Fruit fly (Drosophila melanogaster) whole organism, embryonic: ENCODE measurements around the gene CG33124.
A peak's percentile ranks its signal among the peaks of the same experiment; 100 is the strongest.

Experiments
- Bteb2 ChIP-seq: fragments of 200-800 bp; sonication (Bioruptor generic); optimal IDR thresholded peaks from 2 replicates; lab custom pipeline; 2016; ENCODE audit warnings: missing biosample characterization, missing genetic modification characterization
- CG10321 ChIP-seq: fragments of 200-800 bp; sonication (Bioruptor generic); IDR thresholded peaks from 2 replicates; pipeline ENCODE4 v1.3.6; 2022; ENCODE audit warnings: missing biosample characterization, missing genetic modification characterization
- CG10462 ChIP-seq: fragments of 200-800 bp; sonication (Bioruptor generic); optimal IDR thresholded peaks from 2 replicates; lab custom pipeline; 2016; ENCODE audit warnings: missing biosample characterization, missing genetic modification characterization
- CG11247 ChIP-seq: fragments of 200-800 bp; sonication (Bioruptor generic); IDR thresholded peaks from 2 replicates; pipeline ENCODE4 v1.3.6; 2022; ENCODE audit warnings: missing biosample characterization, missing genetic modification characterization
- CG11560 ChIP-seq: fragments of 200-800 bp; sonication (Bioruptor generic); IDR thresholded peaks from 3 replicates; pipeline ENCODE4 v1.3.6; 2022; ENCODE audit warnings: missing biosample characterization, missing genetic modification characterization
- CG13123 ChIP-seq: fragments of 200-800 bp; sonication (Bioruptor generic); optimal IDR thresholded peaks from 2 replicates; lab custom pipeline; 2016; ENCODE audit warnings: missing biosample characterization, missing genetic modification characterization
- CG13424 ChIP-seq: fragments of 200-800 bp; sonication (Bioruptor generic); optimal IDR thresholded peaks from 2 replicates; lab custom pipeline; 2019; ENCODE audit warnings: missing biosample characterization, mild to moderate bottlenecking, missing genetic modification characterization, moderate library complexity
- CG13775 ChIP-seq: fragments of 200-800 bp; sonication (Bioruptor generic); optimal IDR thresholded peaks from 3 replicates; lab custom pipeline; 2017; ENCODE audit warnings: missing biosample characterization, mild to moderate bottlenecking, missing genetic modification characterization
- CG15514 ChIP-seq: fragments of 200-800 bp; sonication (Bioruptor generic); optimal IDR thresholded peaks from 3 replicates; lab custom pipeline; 2017; ENCODE audit warnings: missing biosample characterization, missing genetic modification characterization, mild to moderate bottlenecking, moderate library complexity, missing genetic modification reagents
- CG17568 ChIP-seq: fragments of 200-800 bp; sonication (Bioruptor generic); optimal IDR thresholded peaks from 2 replicates; lab custom pipeline; 2018; ENCODE audit warnings: missing biosample characterization, mild to moderate bottlenecking, missing genetic modification characterization, moderate library complexity
- CG31441 ChIP-seq: fragments of 200-800 bp; sonication (Bioruptor generic); IDR thresholded peaks from 2 replicates; pipeline ENCODE4 v1.3.6; 2022; ENCODE audit warnings: missing biosample characterization, missing genetic modification characterization
- CG3407 ChIP-seq: fragments of 200-800 bp; sonication (Bioruptor generic); optimal IDR thresholded peaks from 2 replicates; lab custom pipeline; 2018; ENCODE audit warnings: missing biosample characterization, mild to moderate bottlenecking, missing genetic modification characterization
- CG4282 ChIP-seq: fragments of 200-800 bp; sonication (Bioruptor generic); optimal IDR thresholded peaks from 2 replicates; lab custom pipeline; 2016; ENCODE audit warnings: missing biosample characterization, missing genetic modification characterization
- CG5953 ChIP-seq: fragments of 200-800 bp; sonication (Bioruptor generic); IDR thresholded peaks from 2 replicates; pipeline ENCODE4 v1.3.6; 2022; ENCODE audit warnings: missing biosample characterization, missing genetic modification characterization
- CG9609 ChIP-seq: fragments of 200-800 bp; sonication (Bioruptor generic); optimal IDR thresholded peaks from 3 replicates; lab custom pipeline; 2016; ENCODE audit warnings: missing biosample characterization, missing genetic modification characterization
- CHES-1-like ChIP-seq: fragments of 200-800 bp; sonication (Bioruptor generic); optimal IDR thresholded peaks from 2 replicates; lab custom pipeline; 2016; ENCODE audit warnings: missing biosample characterization, missing genetic modification characterization
- CTCF ChIP-seq: fragments of 200-800 bp; sonication (Bioruptor generic); optimal IDR thresholded peaks from 2 replicates; lab custom pipeline; 2017; ENCODE audit warnings: missing biosample characterization, mild to moderate bottlenecking, missing genetic modification characterization, moderate library complexity
- Chrac-16 ChIP-seq: fragments of 200-800 bp; sonication (Bioruptor generic); optimal IDR thresholded peaks from 3 replicates; lab custom pipeline; 2016; ENCODE audit warnings: missing biosample characterization, missing genetic modification characterization
- CkIIα-i1 ChIP-seq: fragments of 200-800 bp; sonication (Bioruptor generic); IDR thresholded peaks from 2 replicates; pipeline ENCODE4 v1.3.6; 2022; ENCODE audit warnings: missing biosample characterization, missing genetic modification characterization
- D19A ChIP-seq: fragments of 200-800 bp; optimal IDR thresholded peaks from 3 replicates; lab custom pipeline; 2019; ENCODE audit warnings: missing biosample characterization, mild to moderate bottlenecking, missing genetic modification characterization, moderate library complexity
- Dfd ChIP-seq, 2 experiments: fragments of >200 bp; optimal IDR thresholded peaks; 2 replicates each; lab custom pipeline; 2017; ENCODE audit warnings: missing biosample characterization in 2 of 2, missing genetic modification characterization in 2 of 2
- E2f1 ChIP-seq: fragments of 200-800 bp; sonication (Bioruptor generic); IDR thresholded peaks from 2 replicates; pipeline ENCODE4 v1.3.6; 2022; ENCODE audit warnings: missing biosample characterization, missing genetic modification characterization
- ERR ChIP-seq: fragments of 200-800 bp; sonication (Bioruptor generic); optimal IDR thresholded peaks from 2 replicates; lab custom pipeline; 2016; ENCODE audit warnings: missing biosample characterization, missing genetic modification characterization
- Ets65A ChIP-seq: fragments of 200-800 bp; sonication (Bioruptor generic); peaks from one replicate; lab custom pipeline; 2016; ENCODE audit warnings: missing biosample characterization, missing genetic modification characterization
- GATAe ChIP-seq: fragments of 200-800 bp; sonication (Bioruptor generic); conservative IDR thresholded peaks from 2 replicates; pipeline ENCODE4 v1.3.6; 2022; ENCODE audit warnings: missing biosample characterization, missing genetic modification characterization
- HLH3B ChIP-seq: fragments of 200-800 bp; sonication (Bioruptor generic); IDR thresholded peaks from 2 replicates; pipeline ENCODE4 v1.3.6; 2022; ENCODE audit warnings: missing biosample characterization, missing genetic modification characterization
- Jarid2 ChIP-seq: fragments of 200-800 bp; sonication (Bioruptor generic); optimal IDR thresholded peaks from 3 replicates; lab custom pipeline; 2017; ENCODE audit warnings: mild to moderate bottlenecking, missing biosample characterization, missing genetic modification reagents, missing genetic modification characterization
- Lpt ChIP-seq: fragments of >200 bp; optimal IDR thresholded peaks from 2 replicates; lab custom pipeline; 2018; ENCODE audit warnings: missing biosample characterization, missing genetic modification characterization
- MTF-1 ChIP-seq: fragments of 200-800 bp; sonication (Bioruptor generic); optimal IDR thresholded peaks from 2 replicates; lab custom pipeline; 2018; ENCODE audit warnings: missing biosample characterization, mild to moderate bottlenecking, missing genetic modification characterization, borderline replicate concordance
- Optix ChIP-seq: fragments of 200-800 bp; sonication (Bioruptor generic); IDR thresholded peaks from 3 replicates; pipeline ENCODE4 v1.3.6; 2022; ENCODE audit warnings: missing biosample characterization, missing genetic modification characterization
- Sin3A ChIP-seq: fragments of >200 bp; optimal IDR thresholded peaks from 2 replicates; lab custom pipeline; 2018
- chm ChIP-seq: fragments of 200-800 bp; sonication (Bioruptor generic); IDR thresholded peaks from 2 replicates; pipeline ENCODE4 v1.3.6; 2022; ENCODE audit warnings: missing biosample characterization, missing genetic modification characterization
- corto ChIP-seq: fragments of 200-800 bp; sonication (Bioruptor generic); optimal IDR thresholded peaks from 2 replicates; lab custom pipeline; 2016; ENCODE audit warnings: missing biosample characterization, mild to moderate bottlenecking, missing genetic modification characterization, moderate library complexity
- cwo ChIP-seq: fragments of 200-800 bp; sonication (Bioruptor generic); optimal IDR thresholded peaks from 3 replicates; lab custom pipeline; 2017; ENCODE audit warnings: missing biosample characterization, missing genetic modification characterization, mild to moderate bottlenecking, moderate library complexity, missing genetic modification reagents
- da ChIP-seq: fragments of 200-800 bp; sonication (Bioruptor generic); optimal IDR thresholded peaks from 2 replicates; lab custom pipeline; 2016; ENCODE audit warnings: missing biosample characterization, missing genetic modification characterization
- ftz-f1 ChIP-seq: fragments of 200-800 bp; sonication (Bioruptor generic); optimal IDR thresholded peaks from 2 replicates; lab custom pipeline; 2016; ENCODE audit warnings: missing biosample characterization, missing genetic modification characterization
- fu2 ChIP-seq: fragments of 200-800 bp; sonication (Bioruptor generic); optimal IDR thresholded peaks from 2 replicates; lab custom pipeline; 2016; ENCODE audit warnings: missing biosample characterization, missing genetic modification characterization
- hkb ChIP-seq, 2 experiments: fragments of 200-800 bp in 1 of 2; fragments of >200 bp in 1 of 2; sonication (Bioruptor generic) in 1 of 2; IDR thresholded peaks in 1 of 2; optimal IDR thresholded peaks in 1 of 2; 2 replicates each; pipeline versions ENCODE4 v1.3.6 to Lab custom; 2017 to 2022; ENCODE audit warnings: missing biosample characterization in 1 of 2, missing genetic modification characterization in 1 of 2
- hth ChIP-seq: fragments of >200 bp; optimal IDR thresholded peaks from 2 replicates; lab custom pipeline; 2017; ENCODE audit warnings: inconsistent platforms
- nom ChIP-seq: fragments of 200-800 bp; sonication (Bioruptor generic); optimal IDR thresholded peaks from 2 replicates; lab custom pipeline; 2017; ENCODE audit warnings: missing biosample characterization, missing genetic modification characterization, mild to moderate bottlenecking, moderate library complexity, missing genetic modification reagents
- pan ChIP-seq, 4 experiments: fragments of >200 bp in 3 of 4; fragments of 200-800 bp in 1 of 4; sonication (Bioruptor generic) in 1 of 4; optimal IDR thresholded peaks in 3 of 4; IDR thresholded peaks in 1 of 4; 2 replicates each; pipeline versions ENCODE4 v1.3.6 to Lab custom; 2017 to 2022; ENCODE audit warnings: missing biosample characterization in 2 of 4, missing genetic modification characterization in 2 of 4, mixed read lengths in 1 of 4
- phol ChIP-seq: fragments of 200-800 bp; sonication (Bioruptor generic); optimal IDR thresholded peaks from 3 replicates; lab custom pipeline; 2018; ENCODE audit warnings: missing biosample characterization, mild to moderate bottlenecking, missing genetic modification characterization, moderate library complexity
- repo ChIP-seq: fragments of 200-800 bp; sonication (Bioruptor generic); optimal IDR thresholded peaks from 2 replicates; lab custom pipeline; 2016; ENCODE audit warnings: missing biosample characterization, missing genetic modification characterization
- slou ChIP-seq: fragments of 200-800 bp; sonication (Bioruptor generic); optimal IDR thresholded peaks from 3 replicates; lab custom pipeline; 2016; ENCODE audit warnings: missing biosample characterization, missing genetic modification characterization
- sob ChIP-seq: fragments of 200-800 bp; sonication (Bioruptor generic); IDR thresholded peaks from 2 replicates; pipeline ENCODE4 v1.3.6; 2022; ENCODE audit warnings: missing biosample characterization, missing genetic modification characterization
- stc ChIP-seq: fragments of 200-800 bp; sonication (Bioruptor generic); IDR thresholded peaks from 2 replicates; pipeline ENCODE4 v1.3.6; 2022; ENCODE audit warnings: missing biosample characterization, missing genetic modification characterization
- tap ChIP-seq: fragments of 200-800 bp; optimal IDR thresholded peaks from 3 replicates; lab custom pipeline; 2019; ENCODE audit warnings: missing biosample characterization, mild to moderate bottlenecking, missing genetic modification characterization, moderate library complexity
- trem ChIP-seq: fragments of 200-800 bp; optimal IDR thresholded peaks from 3 replicates; lab custom pipeline; 2019; ENCODE audit warnings: missing biosample characterization, mild to moderate bottlenecking, missing genetic modification characterization, moderate library complexity
- vvl ChIP-seq: fragments of 200-800 bp; sonication (Bioruptor generic); IDR thresholded peaks from 2 replicates; pipeline ENCODE4 v1.3.6; 2022; ENCODE audit warnings: missing biosample characterization, missing genetic modification characterization
- zf30C ChIP-seq: fragments of 200-800 bp; sonication (Bioruptor generic); optimal IDR thresholded peaks from 3 replicates; lab custom pipeline; 2018; ENCODE audit warnings: missing biosample characterization, mild to moderate bottlenecking, missing genetic modification characterization

CG33124 gene

DNA sequence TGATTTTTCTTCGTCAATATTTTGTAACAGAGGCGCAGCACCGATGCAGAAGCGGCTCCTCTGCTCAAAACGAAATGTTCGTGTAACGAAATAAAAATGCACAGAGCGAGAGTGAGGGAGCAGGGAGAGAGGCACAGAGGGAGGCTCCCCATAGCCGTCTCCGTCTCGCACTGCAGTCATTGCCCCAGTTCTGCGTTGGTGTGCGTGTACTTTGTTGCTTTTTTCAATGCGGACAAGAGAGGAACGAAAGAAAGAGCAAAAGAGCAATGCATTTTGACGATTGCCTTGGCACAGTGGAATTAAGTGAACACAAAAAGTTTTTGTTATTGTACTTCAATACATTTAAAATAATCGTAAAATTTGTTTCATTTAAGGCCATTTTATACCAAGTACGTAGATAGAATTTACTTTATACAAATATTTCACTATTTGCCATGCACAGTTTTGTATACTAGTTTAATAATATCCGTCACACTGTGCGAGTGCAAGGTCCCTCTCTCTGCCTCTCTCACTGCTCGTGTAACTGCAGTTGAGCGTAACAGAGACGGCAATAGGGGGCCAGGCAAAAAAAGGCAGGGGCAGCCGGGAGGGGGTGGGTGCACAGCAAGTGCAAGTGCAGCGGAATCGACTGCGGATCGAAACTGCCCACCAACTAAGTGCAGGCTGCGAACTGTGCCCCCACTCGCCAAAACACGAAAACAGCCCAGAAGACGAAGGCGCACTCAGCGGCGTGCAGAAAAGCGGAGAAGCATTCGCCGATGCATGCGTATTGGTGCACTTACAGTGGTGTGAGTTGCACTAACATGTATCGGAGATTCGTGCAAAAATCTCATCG is 6.7 kb downstream of the CG33124 start (continued):
- peak; percentile 97 for TF ChIP-seq repo (GFP tag; lab: Kevin White, UChicago)
- TF ChIP-seq corto = peak; percentile 99
- TF ChIP-seq CG17568 (GFP tag; lab: Kevin White, UChicago) = peak; percentile 97
- TF ChIP-seq hth (lab: Kevin White, UChicago) = no peak
- peak; percentile 83 for TF ChIP-seq CG10321
- TF ChIP-seq CG11247 = peak; percentile 96
- peak; percentile 78 for TF ChIP-seq slou (GFP tag; lab: Kevin White, UChicago)
- peak; percentile 99 for TF ChIP-seq E2f1 (GFP tag; lab: Robert Waterston, UW)
- TF ChIP-seq stc (GFP tag; lab: Robert Waterston, UW) = peak; percentile 100
- TF ChIP-seq Jarid2 (GFP tag; lab: Kevin White, UChicago) = peak; percentile 90
- TF ChIP-seq CG31441 = peak; percentile 99
- peak; percentile 96 for TF ChIP-seq CG9609 (GFP tag; lab: Kevin White, UChicago)
- TF ChIP-seq Chrac-16 (GFP tag; lab: Kevin White, UChicago) = peak; percentile 99
- TF ChIP-seq ftz-f1 = peak; percentile 83
- peak; percentile 98 for TF ChIP-seq D19A (tag; lab: Kevin White, UChicago)
- peak; percentile 99 for TF ChIP-seq tap (tag; lab: Kevin White, UChicago)
- TF ChIP-seq GATAe (GFP tag; lab: Robert Waterston, UW) = 0 out of 2 replicates have a peak, but pooled peaks have one; percentile 22
- peak; percentile 93 for TF ChIP-seq Bteb2
- peak; percentile 97 for TF ChIP-seq CG13775 (GFP tag; lab: Kevin White, UChicago)
- TF ChIP-seq nom (GFP tag; lab: Kevin White, UChicago) = peak; percentile 99
- TF ChIP-seq CG3407 = peak; percentile 99
- no peak for TF ChIP-seq Dfd (GFP tag; optimal IDR thresholded peaks at IDR 0.05; lab: Kevin White, UChicago)
- peak; percentile 94 for TF ChIP-seq ERR
- TF ChIP-seq CG11560 = peak; percentile 86
- TF ChIP-seq zf30C (GFP tag; lab: Kevin White, UChicago) = peak; percentile 3
- peak; percentile 95 for TF ChIP-seq CHES-1-like (GFP tag; lab: Kevin White, UChicago)
- TF ChIP-seq CkIIα-i1 = peak; percentile 74; the same call in 1 of the 2 replicates
- TF ChIP-seq cwo (GFP tag; lab: Kevin White, UChicago) = peak; percentile 90
- peak; percentile 99 for TF ChIP-seq phol (tag; lab: Kevin White, UChicago)
- TF ChIP-seq CG13123 (GFP tag; lab: Kevin White, UChicago) = peak; percentile 98
- no peak for TF ChIP-seq Sin3A (lab: Kevin White, UChicago)
- peak; percentile 95 for TF ChIP-seq sob (GFP tag; lab: Robert Waterston, UW)
- TF ChIP-seq HLH3B = peak; percentile 99
- no peak for TF ChIP-seq pan (optimal IDR thresholded peaks at IDR 0.05; lab: Kevin White, UChicago)
- TF ChIP-seq pan (GFP tag; optimal IDR thresholded peaks at IDR 0.05 in 1 of 2, IDR thresholded peaks at IDR 0.05 in 1 of 2) = peak in 1 of 2 experiments; percentile 99
- TF ChIP-seq CG15514 = peak; percentile 67
- peak; percentile 99 for TF ChIP-seq Ets65A (GFP tag; lab: Kevin White, UChicago)
- TF ChIP-seq fu2 (GFP tag; lab: Kevin White, UChicago) = peak; percentile 75
- TF ChIP-seq da = peak; percentile 95
- TF ChIP-seq vvl (GFP tag; lab: Robert Waterston, UW) = peak; percentile 100
- peak; percentile 99 for TF ChIP-seq chm
- peak; percentile 99 for TF ChIP-seq CG10462 (GFP tag; lab: Kevin White, UChicago)
- TF ChIP-seq CG4282 (GFP tag; lab: Kevin White, UChicago) = peak; percentile 99
- no peak for TF ChIP-seq Lpt (GFP tag; lab: Kevin White, UChicago)
- peak; percentile 99 for TF ChIP-seq CG5953 (GFP tag; lab: Robert Waterston, UW)
- TF ChIP-seq hkb (optimal IDR thresholded peaks at IDR 0.05; lab: Kevin White, UChicago) = no peak
- peak; percentile 99 for TF ChIP-seq hkb (GFP tag; IDR thresholded peaks at IDR 0.05; lab: Robert Waterston, UW)
- TF ChIP-seq CG13424 (tag; lab: Kevin White, UChicago) = peak; percentile 99
- peak; percentile 98 for TF ChIP-seq MTF-1 (GFP tag; lab: Kevin White, UChicago)
- TF ChIP-seq trem (tag; lab: Kevin White, UChicago) = peak; percentile 98
- TF ChIP-seq CTCF = peak; percentile 78
- peak; percentile 97 for TF ChIP-seq Optix (GFP tag; lab: Robert Waterston, UW)
